Fruit fly (Drosophila melanogaster) whole organism, embryonic: ENCODE measurements around the gene brat.
A peak's percentile ranks its signal among the peaks of the same experiment; 100 is the strongest.

ENCODE experiments used
- Asciz ChIP-seq: fragments of 200-800 bp; sonication (Bioruptor generic); optimal IDR thresholded peaks from 2 replicates; lab custom pipeline; 2017; ENCODE audit warnings: missing biosample characterization, mild to moderate bottlenecking, missing genetic modification characterization, missing genetic modification reagents
- Bgb ChIP-seq: fragments of 200-800 bp; sonication (Bioruptor generic); IDR thresholded peaks from 2 replicates; pipeline ENCODE4 v1.3.6; 2022; ENCODE audit warnings: missing biosample characterization, missing genetic modification characterization; ENCODE audit not compliant: partially characterized antibody
- CG10366 ChIP-seq: fragments of 200-800 bp; sonication (Bioruptor generic); IDR thresholded peaks from 2 replicates; pipeline ENCODE4 v1.3.6; 2022; ENCODE audit warnings: missing biosample characterization, missing genetic modification characterization
- CG11093 ChIP-seq: fragments of 200-800 bp; sonication (Bioruptor generic); IDR thresholded peaks from 3 replicates; pipeline ENCODE4 v1.3.6; 2022; ENCODE audit warnings: missing biosample characterization, missing genetic modification characterization
- CG12155 ChIP-seq: fragments of 200-800 bp; sonication (Bioruptor generic); optimal IDR thresholded peaks from 3 replicates; lab custom pipeline; 2016; ENCODE audit warnings: missing biosample characterization, missing genetic modification characterization
- CG13894 ChIP-seq: fragments of 200-800 bp; sonication (Bioruptor generic); optimal IDR thresholded peaks from 3 replicates; lab custom pipeline; 2018; ENCODE audit warnings: missing biosample characterization, mild to moderate bottlenecking, missing genetic modification characterization, moderate library complexity
- CG14014 ChIP-seq: fragments of 200-800 bp; sonication (Bioruptor generic); IDR thresholded peaks from 2 replicates; pipeline ENCODE4 v1.3.6; 2022; ENCODE audit warnings: missing biosample characterization, missing genetic modification characterization
- CG14965 ChIP-seq: fragments of 200-800 bp; sonication (Bioruptor generic); optimal IDR thresholded peaks from 2 replicates; lab custom pipeline; 2016; ENCODE audit warnings: missing biosample characterization, missing genetic modification characterization, borderline replicate concordance
- CG15073 ChIP-seq: fragments of 200-800 bp; sonication (Bioruptor generic); optimal IDR thresholded peaks from 2 replicates; lab custom pipeline; 2016; ENCODE audit warnings: missing biosample characterization, missing genetic modification characterization
- CG1529 ChIP-seq: fragments of 200-800 bp; sonication (Bioruptor generic); optimal IDR thresholded peaks from 3 replicates; lab custom pipeline; 2018; ENCODE audit warnings: missing biosample characterization, missing genetic modification characterization
- CG17186 ChIP-seq: fragments of 200-800 bp; sonication (Bioruptor generic); optimal IDR thresholded peaks from 3 replicates; lab custom pipeline; 2017; ENCODE audit warnings: missing biosample characterization, missing genetic modification reagents, missing genetic modification characterization
- CG34376 ChIP-seq: fragments of 200-800 bp; sonication (Bioruptor generic); optimal IDR thresholded peaks from 2 replicates; lab custom pipeline; 2018; ENCODE audit warnings: missing biosample characterization, mild to moderate bottlenecking, missing genetic modification characterization
- CG4820 ChIP-seq: fragments of 200-800 bp; sonication (Bioruptor generic); optimal IDR thresholded peaks from 3 replicates; lab custom pipeline; 2016; ENCODE audit warnings: missing biosample characterization, missing genetic modification characterization
- CG5180 ChIP-seq: fragments of 200-800 bp; sonication (Bioruptor generic); optimal IDR thresholded peaks from 3 replicates; lab custom pipeline; 2017; ENCODE audit warnings: missing biosample characterization, missing genetic modification characterization, mild to moderate bottlenecking, moderate library complexity, missing genetic modification reagents
- CG6683 ChIP-seq: fragments of 200-800 bp; sonication (Bioruptor generic); optimal IDR thresholded peaks from 2 replicates; lab custom pipeline; 2017; ENCODE audit warnings: missing biosample characterization, mild to moderate bottlenecking, missing genetic modification characterization, missing genetic modification reagents
- CG6813 ChIP-seq: fragments of 200-800 bp; sonication (Bioruptor generic); optimal IDR thresholded peaks from 2 replicates; lab custom pipeline; 2017; ENCODE audit warnings: missing biosample characterization, missing genetic modification characterization, mild to moderate bottlenecking, moderate library complexity, missing genetic modification reagents
- CG7271 ChIP-seq: fragments of 200-800 bp; sonication (Bioruptor generic); optimal IDR thresholded peaks from 2 replicates; lab custom pipeline; 2018; ENCODE audit warnings: missing biosample characterization, mild to moderate bottlenecking, missing genetic modification characterization, moderate library complexity
- CG8478 ChIP-seq: fragments of >200 bp; optimal IDR thresholded peaks from 2 replicates; lab custom pipeline; 2018
- CG9932 ChIP-seq: fragments of 200-800 bp; sonication (Bioruptor generic); IDR thresholded peaks from 2 replicates; pipeline ENCODE4 v1.3.6; 2022; ENCODE audit warnings: missing biosample characterization, missing genetic modification characterization
- CkIIα-i1 ChIP-seq: fragments of 200-800 bp; sonication (Bioruptor generic); IDR thresholded peaks from 2 replicates; pipeline ENCODE4 v1.3.6; 2022; ENCODE audit warnings: missing biosample characterization, missing genetic modification characterization
- D19A ChIP-seq: fragments of 200-800 bp; optimal IDR thresholded peaks from 3 replicates; lab custom pipeline; 2019; ENCODE audit warnings: missing biosample characterization, mild to moderate bottlenecking, missing genetic modification characterization, moderate library complexity
- Dip2 ChIP-seq: fragments of 200-800 bp; sonication (Bioruptor generic); IDR thresholded peaks from 2 replicates; pipeline ENCODE4 v1.3.6; 2022; ENCODE audit warnings: missing biosample characterization, missing genetic modification characterization
- E2f1 ChIP-seq: fragments of 200-800 bp; sonication (Bioruptor generic); IDR thresholded peaks from 2 replicates; pipeline ENCODE4 v1.3.6; 2022; ENCODE audit warnings: missing biosample characterization, missing genetic modification characterization
- HLHmδ ChIP-seq: fragments of 200-800 bp; sonication (Bioruptor generic); optimal IDR thresholded peaks from 2 replicates; lab custom pipeline; 2018; ENCODE audit warnings: missing biosample characterization, mild to moderate bottlenecking, missing genetic modification characterization, moderate library complexity
- Mes4 ChIP-seq: fragments of 200-800 bp; sonication (Bioruptor generic); optimal IDR thresholded peaks from 2 replicates; lab custom pipeline; 2016; ENCODE audit warnings: missing biosample characterization, missing genetic modification characterization
- Mrtf ChIP-seq: fragments of 200-800 bp; sonication (Bioruptor generic); IDR thresholded peaks from 3 replicates; pipeline ENCODE4 v1.3.6; 2022; ENCODE audit warnings: missing biosample characterization, missing genetic modification characterization
- Sry-δ ChIP-seq: fragments of 200-800 bp; sonication (Bioruptor generic); optimal IDR thresholded peaks from 2 replicates; lab custom pipeline; 2016; ENCODE audit warnings: missing biosample characterization, missing genetic modification characterization
- Taf1 ChIP-seq: fragments of 200-800 bp; sonication (Bioruptor generic); IDR thresholded peaks from 2 replicates; pipeline ENCODE4 v1.3.6; 2022; ENCODE audit warnings: missing biosample characterization, missing genetic modification characterization
- ab ChIP-seq: fragments of 200-800 bp; sonication (Bioruptor generic); optimal IDR thresholded peaks from 2 replicates; lab custom pipeline; 2016; ENCODE audit warnings: missing biosample characterization, missing genetic modification characterization
- chm ChIP-seq: fragments of 200-800 bp; sonication (Bioruptor generic); IDR thresholded peaks from 2 replicates; pipeline ENCODE4 v1.3.6; 2022; ENCODE audit warnings: missing biosample characterization, missing genetic modification characterization
- ci ChIP-seq: fragments of 200-800 bp; sonication (Bioruptor generic); IDR thresholded peaks from 3 replicates; pipeline ENCODE4 v1.3.6; 2022; ENCODE audit warnings: missing biosample characterization, missing genetic modification characterization
- corto ChIP-seq: fragments of 200-800 bp; sonication (Bioruptor generic); optimal IDR thresholded peaks from 2 replicates; lab custom pipeline; 2016; ENCODE audit warnings: missing biosample characterization, mild to moderate bottlenecking, missing genetic modification characterization, moderate library complexity
- da ChIP-seq: fragments of 200-800 bp; sonication (Bioruptor generic); optimal IDR thresholded peaks from 2 replicates; lab custom pipeline; 2016; ENCODE audit warnings: missing biosample characterization, missing genetic modification characterization
- disco-r ChIP-seq: fragments of 200-800 bp; sonication (Bioruptor generic); optimal IDR thresholded peaks from 2 replicates; lab custom pipeline; 2016; ENCODE audit warnings: missing biosample characterization, missing genetic modification characterization
- emc ChIP-seq: fragments of 200-800 bp; sonication (Bioruptor generic); optimal IDR thresholded peaks from 2 replicates; lab custom pipeline; 2016; ENCODE audit warnings: missing biosample characterization, missing genetic modification characterization
- fd64A ChIP-seq: fragments of 200-800 bp; sonication (Bioruptor generic); optimal IDR thresholded peaks from 3 replicates; lab custom pipeline; 2018; ENCODE audit warnings: missing biosample characterization, mild to moderate bottlenecking, missing genetic modification characterization
- fu2 ChIP-seq: fragments of 200-800 bp; sonication (Bioruptor generic); optimal IDR thresholded peaks from 2 replicates; lab custom pipeline; 2016; ENCODE audit warnings: missing biosample characterization, missing genetic modification characterization
- knrl ChIP-seq: fragments of 200-800 bp; sonication (Bioruptor generic); IDR thresholded peaks from 3 replicates; pipeline ENCODE4 v1.3.6; 2022; ENCODE audit warnings: missing biosample characterization, missing genetic modification characterization; ENCODE audit not compliant: partially characterized antibody
- lmd ChIP-seq: fragments of 200-800 bp; sonication (Bioruptor generic); IDR thresholded peaks from 2 replicates; pipeline ENCODE4 v1.3.6; 2022; ENCODE audit warnings: missing biosample characterization, missing genetic modification characterization
- prd ChIP-seq, 3 experiments: fragments of >200 bp in 2 of 3; fragments of 200-800 bp in 1 of 3; sonication (Bioruptor generic) in 1 of 3; optimal IDR thresholded peaks in 2 of 3; IDR thresholded peaks in 1 of 3; 2 replicates in 2 of 3; 3 replicates in 1 of 3; pipeline versions ENCODE4 v1.3.6 to Lab custom; 2017 to 2022; ENCODE audit warnings: missing biosample characterization in 1 of 3, missing genetic modification characterization in 1 of 3
- psq ChIP-seq: fragments of 200-800 bp; sonication (Bioruptor generic); optimal IDR thresholded peaks from 2 replicates; lab custom pipeline; 2017; ENCODE audit warnings: missing biosample characterization, missing genetic modification characterization
- ranshi ChIP-seq: fragments of 200-800 bp; sonication (Bioruptor generic); IDR thresholded peaks from 2 replicates; pipeline ENCODE4 v1.3.6; 2022; ENCODE audit warnings: missing biosample characterization, missing genetic modification characterization
- row ChIP-seq: fragments of 200-800 bp; sonication (Bioruptor generic); IDR thresholded peaks from 3 replicates; pipeline ENCODE4 v1.3.6; 2022; ENCODE audit warnings: missing biosample characterization, missing genetic modification characterization
- sd ChIP-seq: fragments of 200-800 bp; sonication (Bioruptor generic); optimal IDR thresholded peaks from 3 replicates; lab custom pipeline; 2018; ENCODE audit warnings: missing biosample characterization, mild to moderate bottlenecking, missing genetic modification characterization, moderate library complexity
- sob ChIP-seq: fragments of 200-800 bp; sonication (Bioruptor generic); IDR thresholded peaks from 2 replicates; pipeline ENCODE4 v1.3.6; 2022; ENCODE audit warnings: missing biosample characterization, missing genetic modification characterization
- stc ChIP-seq: fragments of 200-800 bp; sonication (Bioruptor generic); IDR thresholded peaks from 2 replicates; pipeline ENCODE4 v1.3.6; 2022; ENCODE audit warnings: missing biosample characterization, missing genetic modification characterization
- sug ChIP-seq: fragments of 200-800 bp; optimal IDR thresholded peaks from 2 replicates; lab custom pipeline; 2019; ENCODE audit warnings: missing biosample characterization, mild to moderate bottlenecking, missing genetic modification characterization, moderate library complexity
- trh ChIP-seq: fragments of 200-800 bp; sonication (Bioruptor generic); optimal IDR thresholded peaks from 2 replicates; lab custom pipeline; 2016; ENCODE audit warnings: missing biosample characterization, missing genetic modification characterization
- wdn ChIP-seq: fragments of 200-800 bp; sonication (Bioruptor generic); IDR thresholded peaks from 2 replicates; pipeline ENCODE4 v1.3.6; 2022; ENCODE audit warnings: missing biosample characterization, missing genetic modification characterization
- wek ChIP-seq: fragments of 200-800 bp; sonication (Bioruptor generic); optimal IDR thresholded peaks from 3 replicates; lab custom pipeline; 2018; ENCODE audit warnings: missing biosample characterization, mild to moderate bottlenecking, missing genetic modification characterization, moderate library complexity
- zf30C ChIP-seq: fragments of 200-800 bp; sonication (Bioruptor generic); optimal IDR thresholded peaks from 3 replicates; lab custom pipeline; 2018; ENCODE audit warnings: missing biosample characterization, mild to moderate bottlenecking, missing genetic modification characterization

The brat gene

dm6 chr2L:19138361-19139041, 4.9 kb downstream of the brat start (continued):
- no peak for TF ChIP-seq prd (optimal IDR thresholded peaks at IDR 0.05; lab: Kevin White, UChicago)
- no peak for TF ChIP-seq prd (GFP tag; IDR thresholded peaks at IDR 0.05; lab: Robert Waterston, UW)
- no peak for TF ChIP-seq CG4820
- TF ChIP-seq psq (GFP tag; lab: Kevin White, UChicago): no peak
- no peak for TF ChIP-seq zf30C
- no peak for TF ChIP-seq ab (GFP tag; lab: Kevin White, UChicago)
- no peak for TF ChIP-seq wdn (GFP tag; lab: Robert Waterston, UW)
- peak; percentile 13; the same call in 1 of the 2 replicates for TF ChIP-seq lmd (GFP tag; lab: Robert Waterston, UW)
- no peak for TF ChIP-seq Sry-δ (GFP tag; lab: Kevin White, UChicago)
- no peak for TF ChIP-seq CG1529 (GFP tag; lab: Kevin White, UChicago)
- TF ChIP-seq D19A (tag; lab: Kevin White, UChicago): peak; percentile 19
- TF ChIP-seq sug (tag; lab: Kevin White, UChicago): no peak
- TF ChIP-seq emc: no peak
- TF ChIP-seq CG12155 (GFP tag; lab: Kevin White, UChicago): no peak
- TF ChIP-seq sd: no peak
- no peak for TF ChIP-seq corto (GFP tag; lab: Kevin White, UChicago)
- TF ChIP-seq CG10366 (GFP tag; lab: Robert Waterston, UW): no peak
- no peak for TF ChIP-seq Mes4
- no peak for TF ChIP-seq CG11093 (GFP tag; lab: Robert Waterston, UW)
- peak; percentile 23; the same call in 1 of the 2 replicates for TF ChIP-seq sob (GFP tag; lab: Robert Waterston, UW)
- TF ChIP-seq chm (GFP tag; lab: Robert Waterston, UW): no peak
- no peak for TF ChIP-seq da (GFP tag; lab: Kevin White, UChicago)
- TF ChIP-seq wek (GFP tag; lab: Kevin White, UChicago): no peak
- TF ChIP-seq CG7271: no peak
- TF ChIP-seq disco-r (GFP tag; lab: Kevin White, UChicago): no peak
- TF ChIP-seq HLHmδ: no peak
- no peak for TF ChIP-seq fu2 (GFP tag; lab: Kevin White, UChicago)
- no peak for TF ChIP-seq CG5180
- TF ChIP-seq CG9932 (GFP tag; lab: Robert Waterston, UW): 0 out of 2 replicates have a peak, but pooled peaks have one; percentile 28
- no peak for TF ChIP-seq CG6683
- no peak for TF ChIP-seq Mrtf (GFP tag; lab: Robert Waterston, UW)
- no peak for TF ChIP-seq CG15073 (GFP tag; lab: Kevin White, UChicago)
- peak; percentile 33; the same call in 1 of the 3 replicates for TF ChIP-seq row (GFP tag; lab: Robert Waterston, UW)
- TF ChIP-seq CG6813 (GFP tag; lab: Kevin White, UChicago): no peak
- peak; percentile 34 for TF ChIP-seq Asciz
- no peak for TF ChIP-seq CkIIα-i1 (GFP tag; lab: Robert Waterston, UW)
- no peak for TF ChIP-seq Bgb (GFP tag; lab: Robert Waterston, UW)
- TF ChIP-seq fd64A (GFP tag; lab: Kevin White, UChicago): no peak
- TF ChIP-seq CG14965: no peak
- no peak for TF ChIP-seq knrl (GFP tag; lab: Robert Waterston, UW)
- no peak for TF ChIP-seq Taf1
- TF ChIP-seq E2f1 (GFP tag; lab: Robert Waterston, UW): no peak
- TF ChIP-seq Dip2 (GFP tag; lab: Robert Waterston, UW): no peak
- TF ChIP-seq CG34376 (GFP tag; lab: Kevin White, UChicago): no peak
- TF ChIP-seq CG13894 (tag; lab: Kevin White, UChicago): peak; percentile 14
- TF ChIP-seq ci (GFP tag; lab: Robert Waterston, UW): no peak
- no peak for TF ChIP-seq CG17186
- no peak for TF ChIP-seq ranshi
- no peak for TF ChIP-seq trh (GFP tag; lab: Kevin White, UChicago)
- TF ChIP-seq CG14014 (GFP tag; lab: Robert Waterston, UW): no peak
- TF ChIP-seq stc (GFP tag; lab: Robert Waterston, UW): no peak
- TF ChIP-seq CG8478 (lab: Kevin White, UChicago): no peak
